Worm (Caenorhabditis elegans) whole organism, L1 larva: Measurements from ENCODE around the gene F44F4.15.
A peak's percentile ranks its signal among the peaks of the same experiment; 100 is the strongest.

Source experiments
- C04F5.9 ChIP-seq: sonication (generic microtip); optimal IDR thresholded peaks from 2 replicates; lab custom pipeline; 2016; ENCODE audit warnings: missing genetic modification characterization, missing compliant biosample characterization
- C16A3.4 ChIP-seq: fragments of 150-350 bp; optimal IDR thresholded peaks from 2 replicates; lab custom pipeline; 2014; ENCODE audit warnings: missing biosample characterization, missing genetic modification characterization
- C34B4.2 ChIP-seq: sonication (generic microtip); optimal IDR thresholded peaks from 2 replicates; lab custom pipeline; 2017; ENCODE audit warnings: mild to moderate bottlenecking, missing genetic modification characterization, missing compliant biosample characterization
- aha-1 ChIP-seq: fragments of 150-350 bp; optimal IDR thresholded peaks from 2 replicates; lab custom pipeline; 2014; ENCODE audit warnings: missing biosample characterization, missing genetic modification characterization
- alr-1 ChIP-seq: fragments of 200-800 bp; sonication (Bioruptor generic); optimal IDR thresholded peaks from 2 replicates; lab custom pipeline; 2018; ENCODE audit warnings: borderline replicate concordance, mild to moderate bottlenecking, missing genetic modification characterization, missing compliant biosample characterization
- aly-2 ChIP-seq: fragments of 150-350 bp; optimal IDR thresholded peaks from 2 replicates; lab custom pipeline; 2014; ENCODE audit warnings: missing biosample characterization, missing genetic modification characterization
- blmp-1 ChIP-seq: fragments of 150-350 bp; optimal IDR thresholded peaks from 2 replicates; lab custom pipeline; 2014; ENCODE audit warnings: missing biosample characterization, missing genetic modification characterization
- ceh-8 ChIP-seq: fragments of 200-800 bp; sonication (Bioruptor generic); optimal IDR thresholded peaks from 2 replicates; lab custom pipeline; 2018; ENCODE audit warnings: mild to moderate bottlenecking, missing genetic modification characterization, moderate library complexity, missing compliant biosample characterization
- ceh-82 ChIP-seq, 3 experiments: fragments of 150-350 bp in 1 of 3; sonication (generic microtip) in 2 of 3; optimal IDR thresholded peaks; 2 replicates each; lab custom pipeline; 2014 to 2017; ENCODE audit warnings: missing biosample characterization in 3 of 3, missing genetic modification characterization in 3 of 3
- ceh-88 ChIP-seq: fragments of 200-800 bp; sonication (Bioruptor generic); IDR thresholded peaks from 2 replicates; pipeline ENCODE4 v1.3.6; 2022; ENCODE audit warnings: missing genetic modification characterization, missing compliant biosample characterization
- efl-1 ChIP-seq, 4 experiments: fragments of 150-350 bp; optimal IDR thresholded peaks in 3 of 4; peaks in 1 of 4; 1 replicate in 1 of 4; 2 replicates in 3 of 4; lab custom pipeline; 2014; ENCODE audit warnings: missing biosample characterization in 2 of 4, missing genetic modification characterization in 2 of 4, missing genetic modification reagents in 2 of 4
- elt-3 ChIP-seq, 6 experiments: fragments of 150-350 bp in 1 of 6; sonication (generic microtip); optimal IDR thresholded peaks; 2 replicates each; lab custom pipeline; 2017 to 2018; ENCODE audit warnings: missing biosample characterization in 6 of 6, missing genetic modification characterization in 6 of 6, inconsistent platforms in 1 of 6
- fos-1 ChIP-seq: fragments of 150-350 bp; optimal IDR thresholded peaks from 2 replicates; lab custom pipeline; 2014; ENCODE audit warnings: missing biosample characterization, missing genetic modification characterization
- hlh-17 ChIP-seq: fragments of 200-800 bp; sonication (Bioruptor generic); optimal IDR thresholded peaks from 2 replicates; lab custom pipeline; 2018; ENCODE audit warnings: missing genetic modification characterization, mild to moderate bottlenecking, missing compliant biosample characterization, moderate library complexity, borderline replicate concordance
- hpl-2 ChIP-seq: fragments of 150-350 bp; optimal IDR thresholded peaks from 2 replicates; lab custom pipeline; 2014; ENCODE audit warnings: missing biosample characterization, missing genetic modification reagents, missing genetic modification characterization
- irx-1 ChIP-seq: sonication (generic microtip); optimal IDR thresholded peaks from 2 replicates; lab custom pipeline; 2016; ENCODE audit warnings: missing genetic modification characterization, missing compliant biosample characterization
- lin-35 ChIP-seq, 2 experiments: fragments of 150-350 bp; optimal IDR thresholded peaks; 2 replicates each; lab custom pipeline; 2014; ENCODE audit warnings: missing biosample characterization in 2 of 2, missing genetic modification characterization in 2 of 2, missing genetic modification reagents in 2 of 2
- lin-39 ChIP-seq: fragments of 150-350 bp; optimal IDR thresholded peaks from 2 replicates; lab custom pipeline; 2014; ENCODE audit warnings: missing biosample characterization, missing genetic modification reagents, missing genetic modification characterization
- lir-3 ChIP-seq: sonication (generic microtip); optimal IDR thresholded peaks from 2 replicates; lab custom pipeline; 2016; ENCODE audit warnings: mild to moderate bottlenecking, missing genetic modification characterization, moderate library complexity, missing compliant biosample characterization; ENCODE audit not compliant: poor library complexity
- lsy-2 ChIP-seq, 2 experiments: fragments of 150-350 bp; optimal IDR thresholded peaks; 2 replicates each; lab custom pipeline; 2014; ENCODE audit warnings: missing biosample characterization in 2 of 2, missing genetic modification characterization in 2 of 2
- nhr-20 ChIP-seq: sonication (generic microtip); optimal IDR thresholded peaks from 2 replicates; lab custom pipeline; 2016; ENCODE audit warnings: mild to moderate bottlenecking, missing genetic modification characterization, missing compliant biosample characterization
- nhr-47 ChIP-seq: sonication (generic microtip); optimal IDR thresholded peaks from 2 replicates; lab custom pipeline; 2016; ENCODE audit warnings: mild to moderate bottlenecking, missing genetic modification characterization, moderate library complexity, missing compliant biosample characterization
- nhr-90 ChIP-seq: sonication (generic microtip); optimal IDR thresholded peaks from 2 replicates; lab custom pipeline; 2016; ENCODE audit warnings: mild to moderate bottlenecking, missing genetic modification characterization, missing compliant biosample characterization; ENCODE audit not compliant: poor library complexity
- snpc-4 ChIP-seq: fragments of 150-350 bp; optimal IDR thresholded peaks from 2 replicates; lab custom pipeline; 2014; ENCODE audit warnings: missing biosample characterization, missing genetic modification characterization
- snu-23 ChIP-seq: sonication (generic microtip); optimal IDR thresholded peaks from 2 replicates; lab custom pipeline; 2016; ENCODE audit warnings: missing genetic modification characterization, missing compliant biosample characterization
- ztf-4 ChIP-seq: fragments of 150-350 bp; optimal IDR thresholded peaks from 2 replicates; lab custom pipeline; 2014; ENCODE audit warnings: missing biosample characterization, missing genetic modification characterization

The F44F4.15 gene

ce11 chrII:10925804-10926570, 11.5 kb downstream of the F44F4.15 start, which contains the start of gene metr-1 (continued):
- TF ChIP-seq C04F5.9 (tag; lab: Kevin White, UChicago), result no peak
- no peak for TF ChIP-seq ceh-88 (GFP tag; lab: Robert Waterston, UW)
- peak; percentile 31 for TF ChIP-seq nhr-20 (tag; lab: Kevin White, UChicago)
- no peak for TF ChIP-seq nhr-90 (tag; lab: Kevin White, UChicago)
- peak; percentile 17 for TF ChIP-seq lir-3 (tag; lab: Kevin White, UChicago)
- TF ChIP-seq C16A3.4 (tag; lab: Kevin White, UChicago), result no peak
- peak; percentile 21 for TF ChIP-seq irx-1 (tag; lab: Kevin White, UChicago)
- TF ChIP-seq efl-1 (optimal IDR thresholded peaks at IDR 0.05; lab: Kevin White, UChicago), result peak; percentile 82 to 86
- peak; percentile 77 to 96 for TF ChIP-seq efl-1 (GFP tag; optimal IDR thresholded peaks at IDR 0.05 in 1 of 2; lab: Kevin White, UChicago)
- TF ChIP-seq snu-23 (GFP tag; lab: Kevin White, UChicago), result peak; percentile 5
- TF ChIP-seq C34B4.2 (tag; lab: Kevin White, UChicago), result no peak
- TF ChIP-seq nhr-47 (tag; lab: Kevin White, UChicago), result peak; percentile 60
- peak in 1 of 2 experiments; percentile 24 for TF ChIP-seq lsy-2 (tag; optimal IDR thresholded peaks at IDR 0.05; lab: Kevin White, UChicago)
- TF ChIP-seq hpl-2 (GFP tag; lab: Kevin White, UChicago), result no peak
- no peak for TF ChIP-seq aly-2 (tag; lab: Kevin White, UChicago)
- no peak for TF ChIP-seq hlh-17 (GFP tag; lab: Kevin White, UChicago)
- no peak for TF ChIP-seq alr-1

DNA sequence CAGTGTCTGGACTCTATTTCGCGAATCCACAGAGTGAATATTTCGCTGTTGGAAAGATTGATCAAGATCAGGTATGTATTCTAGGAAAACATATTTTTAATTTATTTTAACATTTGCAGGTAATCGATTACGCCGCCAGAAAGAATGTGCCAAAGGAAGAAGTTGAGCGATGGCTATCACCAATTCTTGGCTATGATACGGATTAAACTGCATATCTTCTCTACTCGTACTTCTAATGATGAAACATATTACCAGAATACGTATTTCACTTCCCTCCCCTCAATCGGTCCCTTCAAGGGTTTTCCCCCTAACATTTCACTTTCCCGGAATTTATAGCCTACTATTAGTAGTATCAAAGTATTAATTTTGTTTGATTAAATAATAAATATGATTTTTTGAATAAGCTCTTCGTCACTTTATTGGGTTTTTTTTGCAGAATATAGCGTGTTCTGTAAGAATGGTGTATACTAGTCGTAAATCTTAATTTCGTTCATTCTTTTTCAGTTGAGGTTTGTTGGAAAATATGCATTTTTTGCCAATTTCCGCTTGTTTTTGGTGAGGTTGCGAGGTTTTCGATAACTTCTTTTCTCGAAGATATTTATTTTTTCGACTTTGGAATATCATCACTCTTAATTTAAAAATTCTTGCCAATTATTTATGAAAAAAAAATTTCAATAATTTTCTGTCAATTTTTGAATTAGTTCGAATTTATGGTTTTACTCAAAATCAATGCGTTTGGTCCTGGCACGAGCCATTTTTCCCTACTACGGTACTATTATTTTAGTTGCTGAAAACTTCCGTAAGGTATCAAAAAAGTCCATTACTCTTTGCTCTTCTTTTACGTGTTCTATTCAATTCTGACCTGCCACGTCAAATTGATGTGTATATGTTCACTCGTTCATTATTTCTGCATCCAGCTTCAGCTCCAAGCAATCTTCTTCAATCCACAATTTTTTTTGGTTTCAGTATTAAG, 16.5 kb downstream of the F44F4.15 start:
- TF ChIP-seq nhr-90 (tag; lab: Kevin White, UChicago) (no peak), efl-1 (optimal IDR thresholded peaks at IDR 0.05; lab: Kevin White, UChicago) (no peak), efl-1 (GFP tag; optimal IDR thresholded peaks at IDR 0.05 in 1 of 2; lab: Kevin White, UChicago) (no peak), lin-35 (GFP tag; optimal IDR thresholded peaks at IDR 0.05; lab: Kevin White, UChicago) (no peak), fos-1 (tag; lab: Kevin White, UChicago) (no peak), lir-3 (tag; lab: Kevin White, UChicago) (no peak), hlh-17 (GFP tag; lab: Kevin White, UChicago) (no peak), ztf-4 (tag; lab: Kevin White, UChicago) (no peak), ceh-8 (GFP tag; lab: Kevin White, UChicago) (no peak)
- TF ChIP-seq, all 84 proteins: peak for 0

DNA sequence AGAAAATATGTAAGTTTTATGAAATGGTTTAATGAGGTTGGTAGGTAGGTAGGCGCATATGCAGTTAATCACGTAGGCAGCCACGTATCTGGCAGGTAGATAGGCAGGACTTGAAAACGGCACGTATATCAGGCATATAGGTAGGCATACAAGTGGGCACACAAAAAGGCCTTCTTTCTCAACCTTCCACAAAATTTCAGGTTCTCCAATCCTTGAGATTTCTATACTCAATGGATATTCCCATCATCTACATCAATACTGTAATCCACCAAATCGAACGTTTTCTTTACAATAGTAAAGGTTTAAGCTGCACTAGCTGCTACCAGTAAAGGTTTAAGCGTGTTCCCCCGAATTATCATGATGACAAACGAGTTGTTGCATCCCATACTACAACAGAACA, 17.8 kb downstream of the F44F4.15 start:
- TF ChIP-seq ceh-82 (tag; optimal IDR thresholded peaks at IDR 0.05; lab: Kevin White, UChicago) (no peak), snpc-4 (no peak), blmp-1 (no peak), elt-3 (tag; optimal IDR thresholded peaks at IDR 0.05; lab: Kevin White, UChicago) (no peak), aha-1 (tag; lab: Kevin White, UChicago) (no peak)

ce11 chrII:10933948-10934722, 19.7 kb downstream of the F44F4.15 start:
- no peak for TF ChIP-seq lin-39 (tag; lab: Kevin White, UChicago)
- no peak for TF ChIP-seq efl-1 (optimal IDR thresholded peaks at IDR 0.05; lab: Kevin White, UChicago)
- TF ChIP-seq efl-1 (GFP tag; optimal IDR thresholded peaks at IDR 0.05 in 1 of 2; lab: Kevin White, UChicago), result peak in 1 of 2 experiments; percentile 9
